Fruit fly (Drosophila melanogaster) whole organism, embryonic: Measurements from ENCODE around the gene mTTF.

Experiments used
- Asciz ChIP-seq: fragments of 200-800 bp; sonication (Bioruptor generic); optimal IDR thresholded peaks from 2 replicates; lab custom pipeline; 2017; ENCODE audit warnings: missing biosample characterization, mild to moderate bottlenecking, missing genetic modification characterization, missing genetic modification reagents
- Atf6 ChIP-seq: fragments of 200-800 bp; sonication (Bioruptor generic); IDR thresholded peaks from 2 replicates; pipeline ENCODE4 v1.3.6; 2022; ENCODE audit warnings: missing biosample characterization, missing genetic modification characterization
- BEAF-32 ChIP-seq: fragments of 200-800 bp; sonication (Bioruptor generic); optimal IDR thresholded peaks from 3 replicates; lab custom pipeline; 2017; ENCODE audit warnings: missing biosample characterization, missing genetic modification characterization, mild to moderate bottlenecking, moderate library complexity, missing genetic modification reagents
- Blimp-1 ChIP-seq: fragments of 200-800 bp; sonication (Bioruptor generic); optimal IDR thresholded peaks from 3 replicates; lab custom pipeline; 2018; ENCODE audit warnings: missing biosample characterization, missing genetic modification characterization, mild to moderate bottlenecking, moderate library complexity, missing genetic modification reagents
- BtbVII ChIP-seq: fragments of 200-800 bp; sonication (Bioruptor generic); optimal IDR thresholded peaks from 3 replicates; lab custom pipeline; 2017; ENCODE audit warnings: missing biosample characterization, mild to moderate bottlenecking, missing genetic modification characterization
- CG10366 ChIP-seq: fragments of 200-800 bp; sonication (Bioruptor generic); IDR thresholded peaks from 2 replicates; pipeline ENCODE4 v1.3.6; 2022; ENCODE audit warnings: missing biosample characterization, missing genetic modification characterization
- CG11093 ChIP-seq: fragments of 200-800 bp; sonication (Bioruptor generic); IDR thresholded peaks from 3 replicates; pipeline ENCODE4 v1.3.6; 2022; ENCODE audit warnings: missing biosample characterization, missing genetic modification characterization
- CG12769 ChIP-seq: fragments of 200-800 bp; sonication (Bioruptor generic); optimal IDR thresholded peaks from 2 replicates; lab custom pipeline; 2019; ENCODE audit warnings: missing biosample characterization, mild to moderate bottlenecking, missing genetic modification characterization, moderate library complexity
- CG13894 ChIP-seq: fragments of 200-800 bp; sonication (Bioruptor generic); optimal IDR thresholded peaks from 3 replicates; lab custom pipeline; 2018; ENCODE audit warnings: missing biosample characterization, mild to moderate bottlenecking, missing genetic modification characterization, moderate library complexity
- CG15514 ChIP-seq: fragments of 200-800 bp; sonication (Bioruptor generic); optimal IDR thresholded peaks from 3 replicates; lab custom pipeline; 2017; ENCODE audit warnings: missing biosample characterization, missing genetic modification characterization, mild to moderate bottlenecking, moderate library complexity, missing genetic modification reagents
- CG18011 ChIP-seq: fragments of 200-800 bp; sonication (Bioruptor generic); optimal IDR thresholded peaks from 2 replicates; lab custom pipeline; 2017; ENCODE audit warnings: missing biosample characterization, missing genetic modification characterization, mild to moderate bottlenecking, moderate library complexity, missing genotype
- CG18619 ChIP-seq: fragments of 200-800 bp; sonication (Bioruptor generic); optimal IDR thresholded peaks from 3 replicates; lab custom pipeline; 2017; ENCODE audit warnings: missing biosample characterization, mild to moderate bottlenecking, missing genetic modification characterization
- CG42726 ChIP-seq: fragments of 200-800 bp; sonication (Bioruptor generic); IDR thresholded peaks from 2 replicates; pipeline ENCODE4 v1.3.6; 2022; ENCODE audit warnings: missing biosample characterization, missing genetic modification characterization; ENCODE audit not compliant: partially characterized antibody
- CG6272 ChIP-seq: fragments of 200-800 bp; sonication (Bioruptor generic); IDR thresholded peaks from 2 replicates; pipeline ENCODE4 v1.3.6; 2022; ENCODE audit warnings: missing biosample characterization, missing genetic modification characterization
- CG6689 ChIP-seq: fragments of 200-800 bp; sonication (Bioruptor generic); IDR thresholded peaks from 2 replicates; pipeline ENCODE4 v1.3.6; 2022; ENCODE audit warnings: missing biosample characterization, missing genetic modification characterization
- CG8924 ChIP-seq: fragments of 200-800 bp; optimal IDR thresholded peaks from 3 replicates; lab custom pipeline; 2019; ENCODE audit warnings: missing biosample characterization, mild to moderate bottlenecking, missing genetic modification characterization, moderate library complexity
- CG9437 ChIP-seq: fragments of 200-800 bp; sonication (Bioruptor generic); optimal IDR thresholded peaks from 2 replicates; lab custom pipeline; 2018; ENCODE audit warnings: missing biosample characterization, mild to moderate bottlenecking, missing genetic modification characterization
- CG9876 ChIP-seq: fragments of 200-800 bp; sonication (Bioruptor generic); optimal IDR thresholded peaks from 2 replicates; lab custom pipeline; 2016; ENCODE audit warnings: missing biosample characterization, missing genetic modification characterization
- Chrac-16 ChIP-seq: fragments of 200-800 bp; sonication (Bioruptor generic); optimal IDR thresholded peaks from 3 replicates; lab custom pipeline; 2016; ENCODE audit warnings: missing biosample characterization, missing genetic modification characterization
- E2f2 ChIP-seq: fragments of 200-800 bp; sonication (Bioruptor generic); IDR thresholded peaks from 2 replicates; pipeline ENCODE4 v1.3.6; 2022; ENCODE audit warnings: missing biosample characterization, missing genetic modification characterization
- Elba2 ChIP-seq: fragments of 200-800 bp; sonication (Bioruptor generic); optimal IDR thresholded peaks from 3 replicates; lab custom pipeline; 2016; ENCODE audit warnings: missing biosample characterization, missing genetic modification characterization
- Fer3 ChIP-seq: fragments of 200-800 bp; sonication (Bioruptor generic); optimal IDR thresholded peaks from 2 replicates; lab custom pipeline; 2018; ENCODE audit warnings: missing biosample characterization, mild to moderate bottlenecking, missing genetic modification characterization, moderate library complexity
- Hand ChIP-seq: fragments of 200-800 bp; sonication (Bioruptor generic); optimal IDR thresholded peaks from 2 replicates; lab custom pipeline; 2017; ENCODE audit warnings: mild to moderate bottlenecking, missing biosample characterization, missing genetic modification reagents, missing genetic modification characterization
- NK7.1 ChIP-seq: fragments of 200-800 bp; sonication (Bioruptor generic); optimal IDR thresholded peaks from 3 replicates; lab custom pipeline; 2016; ENCODE audit warnings: missing biosample characterization, missing genetic modification characterization
- Oaz ChIP-seq: fragments of 200-800 bp; sonication (Bioruptor generic); IDR thresholded peaks from 2 replicates; pipeline ENCODE4 v1.3.6; 2022; ENCODE audit warnings: missing biosample characterization, missing genetic modification characterization
- Opbp ChIP-seq: fragments of 200-800 bp; sonication (Bioruptor generic); IDR thresholded peaks from 3 replicates; pipeline ENCODE4 v1.3.6; 2022; ENCODE audit warnings: missing biosample characterization, missing genetic modification characterization; ENCODE audit not compliant: partially characterized antibody
- Ravus ChIP-seq: fragments of 200-800 bp; sonication (Bioruptor generic); IDR thresholded peaks from 2 replicates; pipeline ENCODE4 v1.3.6; 2022; ENCODE audit warnings: missing biosample characterization, missing genetic modification characterization
- Six4 ChIP-seq: fragments of 200-800 bp; sonication (Bioruptor generic); optimal IDR thresholded peaks from 2 replicates; lab custom pipeline; 2016; ENCODE audit warnings: missing biosample characterization, missing genetic modification characterization
- Sox102F ChIP-seq: fragments of 200-800 bp; sonication (Bioruptor generic); optimal IDR thresholded peaks from 2 replicates; lab custom pipeline; 2018; ENCODE audit warnings: missing biosample characterization, mild to moderate bottlenecking, missing genetic modification characterization, moderate library complexity
- Xrp1 ChIP-seq: fragments of 200-800 bp; sonication (Bioruptor generic); IDR thresholded peaks from 2 replicates; pipeline ENCODE4 v1.3.6; 2022; ENCODE audit warnings: missing biosample characterization, missing genetic modification characterization
- amos ChIP-seq: fragments of 200-800 bp; sonication (Bioruptor generic); IDR thresholded peaks from 2 replicates; pipeline ENCODE4 v1.3.6; 2022; ENCODE audit warnings: missing biosample characterization, missing genetic modification characterization; ENCODE audit not compliant: partially characterized antibody
- az2 ChIP-seq: fragments of 200-800 bp; sonication (Bioruptor generic); optimal IDR thresholded peaks from 3 replicates; lab custom pipeline; 2016; ENCODE audit warnings: missing biosample characterization, missing genetic modification characterization
- crol ChIP-seq: fragments of 200-800 bp; sonication (Bioruptor generic); IDR thresholded peaks from 2 replicates; pipeline ENCODE4 v1.3.6; 2022; ENCODE audit warnings: missing biosample characterization, missing genetic modification characterization
- danr ChIP-seq: fragments of 200-800 bp; sonication (Bioruptor generic); IDR thresholded peaks from 2 replicates; pipeline ENCODE4 v1.3.6; 2022; ENCODE audit warnings: missing biosample characterization, missing genetic modification characterization
- disco-r ChIP-seq: fragments of 200-800 bp; sonication (Bioruptor generic); optimal IDR thresholded peaks from 2 replicates; lab custom pipeline; 2016; ENCODE audit warnings: missing biosample characterization, missing genetic modification characterization
- dpn ChIP-seq, 2 experiments: fragments of 200-800 bp; sonication (Bioruptor generic); optimal IDR thresholded peaks; 3 replicates each; lab custom pipeline; 2016; ENCODE audit warnings: missing biosample characterization in 2 of 2, missing genetic modification characterization in 2 of 2
- gce ChIP-seq: fragments of 200-800 bp; sonication (Bioruptor generic); IDR thresholded peaks from 3 replicates; pipeline ENCODE4 v1.3.6; 2022; ENCODE audit warnings: missing biosample characterization, missing genetic modification characterization
- gcm ChIP-seq: fragments of 200-800 bp; sonication (Bioruptor generic); optimal IDR thresholded peaks from 2 replicates; lab custom pipeline; 2019; ENCODE audit warnings: missing biosample characterization, mild to moderate bottlenecking, missing genetic modification characterization, moderate library complexity
- gcm2 ChIP-seq: fragments of 200-800 bp; sonication (Bioruptor generic); optimal IDR thresholded peaks from 2 replicates; lab custom pipeline; 2016; ENCODE audit warnings: missing biosample characterization, missing genetic modification characterization
- jumu ChIP-seq: fragments of 200-800 bp; sonication (Bioruptor generic); optimal IDR thresholded peaks from 3 replicates; lab custom pipeline; 2016; ENCODE audit warnings: missing biosample characterization, missing genetic modification characterization
- knrl ChIP-seq: fragments of 200-800 bp; sonication (Bioruptor generic); IDR thresholded peaks from 3 replicates; pipeline ENCODE4 v1.3.6; 2022; ENCODE audit warnings: missing biosample characterization, missing genetic modification characterization; ENCODE audit not compliant: partially characterized antibody
- lmd ChIP-seq: fragments of 200-800 bp; sonication (Bioruptor generic); IDR thresholded peaks from 2 replicates; pipeline ENCODE4 v1.3.6; 2022; ENCODE audit warnings: missing biosample characterization, missing genetic modification characterization
- pnt ChIP-seq: fragments of 200-800 bp; sonication (Bioruptor generic); optimal IDR thresholded peaks from 3 replicates; lab custom pipeline; 2016; ENCODE audit warnings: missing biosample characterization, missing genetic modification characterization
- pros ChIP-seq: fragments of 200-800 bp; sonication (Bioruptor generic); optimal IDR thresholded peaks from 3 replicates; lab custom pipeline; 2019; ENCODE audit warnings: missing biosample characterization, mild to moderate bottlenecking, missing genetic modification characterization, moderate library complexity
- psq ChIP-seq: fragments of 200-800 bp; sonication (Bioruptor generic); optimal IDR thresholded peaks from 2 replicates; lab custom pipeline; 2017; ENCODE audit warnings: missing biosample characterization, missing genetic modification characterization
- scrt ChIP-seq: fragments of 200-800 bp; sonication (Bioruptor generic); optimal IDR thresholded peaks from 2 replicates; lab custom pipeline; 2018; ENCODE audit warnings: missing biosample characterization, mild to moderate bottlenecking, missing genetic modification characterization, moderate library complexity
- toy ChIP-seq: fragments of 200-800 bp; sonication (Bioruptor generic); IDR thresholded peaks from 2 replicates; pipeline ENCODE4 v1.3.6; 2022; ENCODE audit warnings: missing biosample characterization, missing genetic modification characterization
- unc-4 ChIP-seq: fragments of 200-800 bp; sonication (Bioruptor generic); IDR thresholded peaks from 2 replicates; pipeline ENCODE4 v1.3.6; 2022; ENCODE audit warnings: missing biosample characterization, missing genetic modification characterization; ENCODE audit not compliant: partially characterized antibody
- usp ChIP-seq: fragments of >200 bp; optimal IDR thresholded peaks from 2 replicates; lab custom pipeline; 2017; ENCODE audit warnings: missing biosample characterization, missing genetic modification characterization

Gene mTTF

dm6 chr2L:14369933-14370776 lies 21.6 kb upstream of the mTTF start (continued):
- TF ChIP-seq jumu (GFP tag; lab: Kevin White, UChicago) (no peak), CG9876 (no peak), CG11093 (no peak), dpn (GFP tag; optimal IDR thresholded peaks at IDR 0.05; lab: Kevin White, UChicago) (no peak), CG12769 (no peak), E2f2 (GFP tag; lab: Robert Waterston, UW) (no peak), crol (GFP tag; lab: Robert Waterston, UW) (no peak), BEAF-32 (GFP tag; lab: Kevin White, UChicago) (no peak), psq (GFP tag; lab: Kevin White, UChicago) (no peak), Atf6 (GFP tag; lab: Robert Waterston, UW) (no peak), amos (GFP tag; lab: Robert Waterston, UW) (no peak), pnt (no peak), CG13894 (tag; lab: Kevin White, UChicago) (no peak), Oaz (no peak), NK7.1 (GFP tag; lab: Kevin White, UChicago) (no peak), BtbVII (GFP tag; lab: Kevin White, UChicago) (no peak), CG15514 (GFP tag; lab: Kevin White, UChicago) (no peak), knrl (GFP tag; lab: Robert Waterston, UW) (no peak), CG6689 (no peak), Fer3 (no peak), danr (no peak), Hand (GFP tag; lab: Kevin White, UChicago) (no peak), CG10366 (GFP tag; lab: Robert Waterston, UW) (no peak; the same call in 1 of the 2 replicates), gcm2 (no peak), Sox102F (GFP tag; lab: Kevin White, UChicago) (peak; percentile 44), gcm (no peak), Asciz (GFP tag; lab: Kevin White, UChicago) (no peak), CG42726 (GFP tag; lab: Robert Waterston, UW) (no peak), CG6272 (no peak), gce (GFP tag; lab: Robert Waterston, UW) (0 out of 3 replicates have a peak, but pooled peaks have one; percentile 11), scrt (GFP tag; lab: Kevin White, UChicago) (no peak), unc-4 (no peak), pros (GFP tag; lab: Kevin White, UChicago) (no peak), Elba2 (GFP tag; lab: Kevin White, UChicago) (peak; percentile 28), lmd (peak; percentile 56), disco-r (no peak), CG18011 (GFP tag; lab: Kevin White, UChicago) (no peak), Ravus (GFP tag; lab: Robert Waterston, UW) (no peak), az2 (GFP tag; lab: Kevin White, UChicago) (peak; percentile 43), Blimp-1 (GFP tag; lab: Kevin White, UChicago) (peak; percentile 38), Opbp (GFP tag; lab: Robert Waterston, UW) (no peak), CG8924 (tag; lab: Kevin White, UChicago) (no peak), Xrp1 (GFP tag; lab: Robert Waterston, UW) (peak; percentile 58; the same call in 1 of the 2 replicates), Chrac-16 (GFP tag; lab: Kevin White, UChicago) (peak; percentile 6), CG9437 (GFP tag; lab: Kevin White, UChicago) (no peak), toy (GFP tag; lab: Robert Waterston, UW) (no peak), CG18619 (GFP tag; lab: Kevin White, UChicago) (no peak), Six4 (GFP tag; lab: Kevin White, UChicago) (no peak), usp (no peak)
